Fruit fly (Drosophila melanogaster) whole organism, wandering third instar larva: ENCODE results near the gene meru.

Source experiments
- Abd-B ChIP-seq: fragments of >200 bp; optimal IDR thresholded peaks from 2 replicates; lab custom pipeline; 2017; ENCODE audit warnings: missing biosample characterization, missing genetic modification characterization
- CG32264 ChIP-seq: fragments of 200-800 bp; sonication (Bioruptor generic); optimal IDR thresholded peaks from 2 replicates; lab custom pipeline; 2016; ENCODE audit warnings: missing biosample characterization, missing genetic modification characterization
- CrebA ChIP-seq: fragments of 200-800 bp; sonication (Bioruptor generic); optimal IDR thresholded peaks from 2 replicates; lab custom pipeline; 2016; ENCODE audit warnings: missing biosample characterization, mild to moderate bottlenecking, missing genetic modification characterization, borderline replicate concordance
- Dfd ChIP-seq: fragments of >200 bp; optimal IDR thresholded peaks from 2 replicates; lab custom pipeline; 2017; ENCODE audit warnings: missing biosample characterization, missing genetic modification characterization
- Dif ChIP-seq: fragments of 200-275, 200-300 bp; sonication (Bioruptor generic); optimal IDR thresholded peaks from 2 replicates; lab custom pipeline; 2018; ENCODE audit warnings: missing biosample characterization, missing genetic modification characterization; ENCODE audit not compliant: partially characterized antibody
- HLH106 ChIP-seq: fragments of 200-800 bp; optimal IDR thresholded peaks from 3 replicates; lab custom pipeline; 2019; ENCODE audit warnings: missing biosample characterization, mild to moderate bottlenecking, missing genetic modification characterization, moderate library complexity
- Hr83 ChIP-seq: fragments of 200-300 bp; sonication (Bioruptor generic); optimal IDR thresholded peaks from 2 replicates; lab custom pipeline; 2016; ENCODE audit warnings: missing biosample characterization, mild to moderate bottlenecking, missing genetic modification characterization, moderate library complexity; ENCODE audit not compliant: poor library complexity, severe bottlenecking
- Mio ChIP-seq: sonication (Bioruptor generic); optimal IDR thresholded peaks from 2 replicates; lab custom pipeline; 2016; ENCODE audit warnings: missing biosample characterization, missing genetic modification characterization
- Myc ChIP-seq: fragments of >200 bp; optimal IDR thresholded peaks from 2 replicates; lab custom pipeline; 2017
- N ChIP-seq: fragments of >200 bp; optimal IDR thresholded peaks from 2 replicates; lab custom pipeline; 2018; ENCODE audit warnings: missing biosample characterization, missing external identifiers, missing genetic modification characterization
- Rel ChIP-seq, 2 experiments: fragments of 200-800 bp; sonication (Bioruptor generic) in 1 of 2; optimal IDR thresholded peaks; 2 replicates in 1 of 2; 3 replicates in 1 of 2; lab custom pipeline; 2016 to 2019; ENCODE audit warnings: mild to moderate bottlenecking in 2 of 2, missing biosample characterization in 2 of 2, missing genetic modification characterization in 2 of 2, moderate library complexity in 1 of 2
- Sp1 ChIP-seq: fragments of 200-800 bp; sonication (Bioruptor generic); optimal IDR thresholded peaks from 3 replicates; lab custom pipeline; 2019; ENCODE audit warnings: missing biosample characterization, mild to moderate bottlenecking, missing genetic modification characterization, moderate library complexity
- Vsx2 ChIP-seq: fragments of 200-300, 225-300 bp; sonication (Bioruptor generic); optimal IDR thresholded peaks from 2 replicates; lab custom pipeline; 2018; ENCODE audit warnings: missing biosample characterization, missing genetic modification characterization; ENCODE audit not compliant: partially characterized antibody
- dl ChIP-seq, 2 experiments: fragments of 175-275, 200-275 bp in 1 of 2; fragments of 200-275 bp in 1 of 2; sonication (Bioruptor generic); optimal IDR thresholded peaks; lab custom pipeline; 2018; ENCODE audit warnings: mild to moderate bottlenecking in 2 of 2, missing biosample characterization in 2 of 2, missing genetic modification characterization in 2 of 2, moderate library complexity in 2 of 2; ENCODE audit not compliant: partially characterized antibody in 2 of 2, insufficient read depth in 1 of 2
- ey ChIP-seq: fragments of 200-800 bp; sonication (Bioruptor generic); optimal IDR thresholded peaks from 2 replicates; lab custom pipeline; 2016; ENCODE audit warnings: missing biosample characterization, missing genetic modification characterization
- foxo ChIP-seq, 2 experiments: fragments of 200-800 bp; sonication (Bioruptor generic); optimal IDR thresholded peaks; 2 replicates in 1 of 2; 3 replicates in 1 of 2; lab custom pipeline; 2016 to 2017; ENCODE audit warnings: missing biosample characterization in 2 of 2, missing genetic modification characterization in 2 of 2
- fru ChIP-seq: fragments of 200-800 bp; sonication (Bioruptor generic); optimal IDR thresholded peaks from 3 replicates; lab custom pipeline; 2016; ENCODE audit warnings: missing biosample characterization, mild to moderate bottlenecking, missing genetic modification characterization
- h ChIP-seq: fragments of 200-800 bp; sonication (Bioruptor generic); optimal IDR thresholded peaks from 3 replicates; lab custom pipeline; 2016; ENCODE audit warnings: missing biosample characterization, mild to moderate bottlenecking, missing genetic modification characterization
- lola ChIP-seq: fragments of >200 bp; optimal IDR thresholded peaks from 2 replicates; lab custom pipeline; 2017; ENCODE audit warnings: missing biosample characterization, missing genetic modification characterization
- pan ChIP-seq: fragments of >200 bp; optimal IDR thresholded peaks from 2 replicates; lab custom pipeline; 2017
- rgr ChIP-seq: fragments of 200-800 bp; sonication (Bioruptor generic); optimal IDR thresholded peaks from 3 replicates; lab custom pipeline; 2016; ENCODE audit warnings: missing biosample characterization, mild to moderate bottlenecking, missing genetic modification characterization
- sage ChIP-seq: fragments of 200-800 bp; sonication (Bioruptor generic); optimal IDR thresholded peaks from 2 replicates; lab custom pipeline; 2016; ENCODE audit warnings: missing biosample characterization, mild to moderate bottlenecking, missing genetic modification characterization
- sv ChIP-seq: fragments of 200-800 bp; sonication (Bioruptor generic); optimal IDR thresholded peaks from 3 replicates; lab custom pipeline; 2016; ENCODE audit warnings: missing biosample characterization, missing genetic modification characterization
- tai ChIP-seq: sonication (Bioruptor generic); optimal IDR thresholded peaks from 2 replicates; lab custom pipeline; 2016; ENCODE audit warnings: missing biosample characterization, missing genetic modification characterization
- usp ChIP-seq: fragments of >200 bp; optimal IDR thresholded peaks from 2 replicates; lab custom pipeline; 2017; ENCODE audit warnings: missing biosample characterization, missing genetic modification characterization

meru gene

dm6 chr3L:15825493-15826209 is 18.2 kb downstream of the meru start (continued):
- peak in 1 of 2 experiments; percentile 79 for TF ChIP-seq dl (GFP tag; optimal IDR thresholded peaks at IDR 0.05; lab: Kevin White, UChicago; ENCODE audit: insufficient read depth in 1 of 2, partially characterized antibody in 2 of 2)
- TF ChIP-seq CrebA (GFP tag; lab: Kevin White, UChicago), result no peak
- no peak for TF ChIP-seq Dfd (GFP tag; lab: Kevin White, UChicago)

DNA sequence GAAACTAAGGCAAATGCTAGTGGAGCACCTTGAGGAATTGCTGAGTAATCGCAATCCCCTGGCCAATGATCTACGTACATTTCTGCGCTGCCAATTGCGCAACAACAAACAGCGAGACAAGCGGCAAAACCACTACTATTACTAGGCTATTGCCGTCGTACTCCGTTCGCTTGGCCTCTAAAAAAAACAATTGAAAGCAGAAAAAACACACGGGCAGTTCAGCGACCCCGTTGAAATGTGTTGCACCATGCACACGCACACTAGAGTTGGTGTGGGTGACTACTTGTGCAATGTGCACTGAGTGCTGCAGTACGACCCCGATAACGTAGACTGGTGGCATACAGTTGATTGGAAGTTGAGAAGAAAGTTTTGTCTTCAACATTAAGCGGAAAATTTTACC is 19.3 kb downstream of the meru start:
- TF ChIP-seq sv (GFP tag; lab: Kevin White, UChicago), result no peak
- TF ChIP-seq Dfd (GFP tag; lab: Kevin White, UChicago), result no peak
- TF ChIP-seq Sp1 (GFP tag; lab: Kevin White, UChicago), result no peak
- TF ChIP-seq Rel (GFP tag; optimal IDR thresholded peaks at IDR 0.05; lab: Kevin White, UChicago), result no peak
- TF ChIP-seq Rel (tag; optimal IDR thresholded peaks at IDR 0.05; lab: Kevin White, UChicago), result peak; percentile 13
- TF ChIP-seq, all 38 proteins: peak for 1

DNA sequence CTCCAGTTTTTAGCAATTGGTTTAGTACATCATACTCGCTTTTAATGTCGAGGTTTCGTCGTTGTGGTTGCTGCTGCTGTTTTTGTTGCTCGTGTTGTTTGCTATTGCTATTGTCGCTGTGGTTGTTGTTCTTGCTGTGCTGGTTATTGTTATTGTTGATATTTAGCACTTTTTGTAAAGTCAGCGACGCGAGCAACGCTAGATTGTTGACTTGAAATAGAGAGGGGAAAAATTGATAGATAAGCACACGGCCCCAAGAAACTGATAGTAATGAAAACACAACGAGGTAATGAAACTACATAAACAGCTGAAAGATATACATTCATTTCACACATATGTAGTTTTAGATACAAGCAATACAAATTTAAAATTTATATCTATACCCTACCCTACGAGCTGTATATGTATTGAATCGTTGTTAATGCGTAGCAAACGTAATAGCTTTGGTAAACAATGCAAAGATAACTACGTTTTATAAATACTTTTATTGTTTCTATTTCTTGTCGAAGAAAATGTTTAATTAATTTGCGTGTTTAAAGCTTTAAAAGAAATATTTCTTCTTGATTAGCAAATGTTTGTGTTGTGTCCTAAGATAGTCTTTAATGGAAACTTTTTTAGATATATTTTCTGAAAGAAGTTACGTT is 20.0 kb downstream of the meru start:
- TF ChIP-seq Myc (no peak), sage (no peak), CrebA (GFP tag; lab: Kevin White, UChicago) (no peak), HLH106 (tag; lab: Kevin White, UChicago) (no peak), Mio (GFP tag; lab: Kevin White, UChicago) (no peak), Hr83 (GFP tag; lab: Kevin White, UChicago) (no peak), rgr (GFP tag; lab: Kevin White, UChicago) (no peak), ey (GFP tag; lab: Kevin White, UChicago) (no peak), Vsx2 (no peak), usp (no peak), tai (GFP tag; lab: Kevin White, UChicago) (no peak), N (GFP tag; lab: Kevin White, UChicago) (no peak), h (GFP tag; lab: Kevin White, UChicago) (no peak), foxo (GFP tag; optimal IDR thresholded peaks at IDR 0.05; lab: Kevin White, UChicago) (no peak), Rel (GFP tag; optimal IDR thresholded peaks at IDR 0.05; lab: Kevin White, UChicago) (no peak), Rel (tag; optimal IDR thresholded peaks at IDR 0.05; lab: Kevin White, UChicago) (no peak), fru (GFP tag; lab: Kevin White, UChicago) (no peak), Dif (GFP tag; lab: Kevin White, UChicago) (no peak), lola (GFP tag; lab: Kevin White, UChicago) (no peak), pan (no peak)
- TF ChIP-seq, all 38 proteins: peak for 0

- no peak for TF ChIP-seq dl (GFP tag; optimal IDR thresholded peaks at IDR 0.05; lab: Kevin White, UChicago; ENCODE audit: insufficient read depth in 1 of 2, partially characterized antibody in 2 of 2)
- TF ChIP-seq sage, result no peak
- no peak for TF ChIP-seq Dif (GFP tag; lab: Kevin White, UChicago)
Measured at dm6 chr3L:15816714-15817113, 27.1 kb downstream of the meru start, which contains the start of gene CkIIalpha-i1. TSS of gene CkIIalpha-i1 (plus strand) at chr3L:15816979.

dm6 chr3L:15816143-15816487 is 27.7 kb downstream of the meru start, which contains the start of gene fwe:
TSS of gene fwe (minus strand) at chr3L:15816410.
- TF ChIP-seq Rel (GFP tag; optimal IDR thresholded peaks at IDR 0.05; lab: Kevin White, UChicago) (no peak), Rel (tag; optimal IDR thresholded peaks at IDR 0.05; lab: Kevin White, UChicago) (no peak), ey (GFP tag; lab: Kevin White, UChicago) (no peak), Mio (GFP tag; lab: Kevin White, UChicago) (no peak), tai (GFP tag; lab: Kevin White, UChicago) (no peak), Abd-B (GFP tag; lab: Kevin White, UChicago) (no peak), sv (GFP tag; lab: Kevin White, UChicago) (no peak), CG32264 (GFP tag; lab: Kevin White, UChicago) (no peak)
- TF ChIP-seq, all 38 proteins: peak for 0
